Worm (Caenorhabditis elegans) whole organism, young adult: Measurements from ENCODE around the gene F08F1.4.

ENCODE experiments used
- B0261.1 ChIP-seq: sonication (generic microtip); optimal IDR thresholded peaks from 2 replicates; lab custom pipeline; 2016; ENCODE audit warnings: mild to moderate bottlenecking, missing genetic modification characterization, moderate library complexity, missing compliant biosample characterization
- B0336.3 ChIP-seq: fragments of 200-800 bp; sonication (Bioruptor generic); IDR thresholded peaks from 2 replicates; pipeline ENCODE4 v1.3.6; 2022; ENCODE audit warnings: missing genetic modification characterization, missing compliant biosample characterization
- F10E7.11 ChIP-seq: sonication (generic microtip); optimal IDR thresholded peaks from 2 replicates; lab custom pipeline; 2017; ENCODE audit warnings: mild to moderate bottlenecking, missing genetic modification characterization, moderate library complexity, missing compliant biosample characterization
- F23B12.7 ChIP-seq: sonication (generic microtip); optimal IDR thresholded peaks from 2 replicates; lab custom pipeline; 2017; ENCODE audit warnings: missing genetic modification characterization, mild to moderate bottlenecking, missing compliant biosample characterization, antibody characterized with exemption, moderate library complexity; ENCODE audit not compliant: insufficient read depth
- F33H1.4 ChIP-seq: fragments of 200-800 bp; sonication (Bioruptor generic); IDR thresholded peaks from 2 replicates; pipeline ENCODE4 v1.3.6; 2022; ENCODE audit warnings: missing genetic modification reagents, missing genetic modification characterization, missing compliant biosample characterization
- F49E8.2 ChIP-seq: sonication (generic microtip); optimal IDR thresholded peaks from 3 replicates; lab custom pipeline; 2017; ENCODE audit warnings: missing genetic modification characterization, mild to moderate bottlenecking, missing compliant biosample characterization, antibody characterized with exemption, moderate library complexity; ENCODE audit not compliant: insufficient read depth
- F55B11.4 ChIP-seq: sonication (generic microtip); optimal IDR thresholded peaks from 2 replicates; lab custom pipeline; 2016; ENCODE audit warnings: missing compliant biosample characterization, missing genetic modification characterization, borderline replicate concordance; ENCODE audit not compliant: insufficient read depth
- athp-1 ChIP-seq: sonication (generic microtip); optimal IDR thresholded peaks from 2 replicates; lab custom pipeline; 2017; ENCODE audit warnings: mild to moderate bottlenecking, missing genetic modification characterization, missing compliant biosample characterization
- attf-3 ChIP-seq: fragments of 200-800 bp; sonication (Bioruptor generic); conservative IDR thresholded peaks from 2 replicates; pipeline ENCODE4 v1.3.6; 2022; ENCODE audit warnings: missing genetic modification reagents, missing genetic modification characterization, missing compliant biosample characterization
- attf-5 ChIP-seq: fragments of 200-800 bp; sonication (Bioruptor generic); optimal IDR thresholded peaks from 2 replicates; lab custom pipeline; 2018; ENCODE audit warnings: mild to moderate bottlenecking, missing genetic modification characterization, missing compliant biosample characterization
- attf-6 ChIP-seq: fragments of 200-800 bp; sonication (Bioruptor generic); IDR thresholded peaks from 2 replicates; pipeline ENCODE4 v1.3.6; 2022; ENCODE audit warnings: missing genetic modification reagents, missing genetic modification characterization, missing compliant biosample characterization
- bed-1 ChIP-seq: fragments of 200-800 bp; sonication (Bioruptor generic); IDR thresholded peaks from 2 replicates; pipeline ENCODE4 v1.3.6; 2022; ENCODE audit warnings: missing genetic modification reagents, missing genetic modification characterization, missing compliant biosample characterization
- ceh-100 ChIP-seq: fragments of 200-800 bp; sonication (Bioruptor generic); IDR thresholded peaks from 2 replicates; pipeline ENCODE4 v1.3.6; 2022; ENCODE audit warnings: missing genetic modification reagents, missing genetic modification characterization, missing compliant biosample characterization
- dpl-1 ChIP-seq: fragments of 150-350 bp; optimal IDR thresholded peaks from 2 replicates; lab custom pipeline; 2014; ENCODE audit warnings: missing biosample characterization, missing genetic modification reagents, missing genetic modification characterization
- ets-4 ChIP-seq: fragments of 200-800 bp; sonication (Bioruptor generic); optimal IDR thresholded peaks from 2 replicates; lab custom pipeline; 2018; ENCODE audit warnings: mild to moderate bottlenecking, missing genetic modification characterization, missing compliant biosample characterization
- gei-17 ChIP-seq: fragments of 200-800 bp; sonication (Bioruptor generic); optimal IDR thresholded peaks from 2 replicates; lab custom pipeline; 2018; ENCODE audit warnings: mild to moderate bottlenecking, missing genetic modification characterization, missing compliant biosample characterization
- hsf-1 ChIP-seq: fragments of 200-800 bp; sonication (Bioruptor generic); IDR thresholded peaks from 2 replicates; pipeline ENCODE4 v1.3.6; 2022; ENCODE audit warnings: missing genetic modification reagents, missing genetic modification characterization, missing compliant biosample characterization
- lin-40 ChIP-seq: sonication (generic microtip); optimal IDR thresholded peaks from 2 replicates; lab custom pipeline; 2016; ENCODE audit warnings: missing genetic modification characterization, mild to moderate bottlenecking, missing compliant biosample characterization, missing genotype, missing genetic modification reagents
- lsy-27 ChIP-seq: sonication (generic microtip); optimal IDR thresholded peaks from 2 replicates; lab custom pipeline; 2017; ENCODE audit warnings: missing genetic modification characterization, mild to moderate bottlenecking, missing compliant biosample characterization, antibody characterized with exemption, missing genotype, borderline replicate concordance; ENCODE audit not compliant: insufficient read depth
- madf-8 ChIP-seq: fragments of 200-800 bp; sonication (Bioruptor generic); conservative IDR thresholded peaks from 2 replicates; pipeline ENCODE4 v1.3.6; 2022; ENCODE audit warnings: missing genetic modification reagents, missing genetic modification characterization, missing compliant biosample characterization
- nhr-179 ChIP-seq: sonication (generic microtip); optimal IDR thresholded peaks from 2 replicates; lab custom pipeline; 2016; ENCODE audit warnings: mild to moderate bottlenecking, missing genetic modification characterization, missing compliant biosample characterization
- nhr-27 ChIP-seq: fragments of 200-800 bp; sonication (Bioruptor generic); optimal IDR thresholded peaks from 2 replicates; lab custom pipeline; 2018; ENCODE audit warnings: mild to moderate bottlenecking, missing genetic modification characterization, moderate library complexity, missing compliant biosample characterization
- nhr-80 ChIP-seq: sonication (generic microtip); optimal IDR thresholded peaks from 2 replicates; lab custom pipeline; 2016; ENCODE audit warnings: missing genetic modification characterization, missing compliant biosample characterization
- pha-4 ChIP-seq: fragments of 150-350 bp; sonication (generic microtip); optimal IDR thresholded peaks from 2 replicates; lab custom pipeline; 2014; ENCODE audit warnings: missing biosample characterization, missing genetic modification reagents, missing genetic modification characterization
- rpc-1 ChIP-seq, 2 experiments: fragments of 150-350 bp in 1 of 2; sonication (generic microtip) in 1 of 2; optimal IDR thresholded peaks; 2 replicates each; lab custom pipeline; 2014 to 2018; ENCODE audit warnings: missing biosample characterization in 1 of 2, missing genetic modification characterization in 1 of 2, missing genetic modification reagents in 1 of 2, missing genotype in 1 of 2
- sea-2 ChIP-seq: fragments of 200-800 bp; sonication (Bioruptor generic); IDR thresholded peaks from 2 replicates; pipeline ENCODE4 v1.3.6; 2022; ENCODE audit warnings: missing genetic modification characterization, missing compliant biosample characterization
- snpc-4 ChIP-seq, 5 experiments: fragments of 150-350 bp in 1 of 5; sonication (generic microtip) in 4 of 5; optimal IDR thresholded peaks; 2 replicates each; lab custom pipeline; 2014 to 2018; ENCODE audit warnings: missing genetic modification characterization in 5 of 5, missing biosample characterization in 3 of 5, antibody characterized with exemption in 2 of 5, mild to moderate bottlenecking in 2 of 5, missing compliant biosample characterization in 2 of 5, missing genotype in 2 of 5, moderate library complexity in 2 of 5, missing genetic modification reagents in 1 of 5
- tlf-1 ChIP-seq: fragments of 200-800 bp; sonication (Bioruptor generic); optimal IDR thresholded peaks from 2 replicates; lab custom pipeline; 2018; ENCODE audit warnings: mild to moderate bottlenecking, missing genetic modification characterization, missing compliant biosample characterization
- xnd-1 ChIP-seq: sonication (generic microtip); optimal IDR thresholded peaks from 2 replicates; lab custom pipeline; 2016; ENCODE audit warnings: missing genotype, missing genetic modification reagents, missing genetic modification characterization, missing compliant biosample characterization
- ztf-3 ChIP-seq: fragments of 200-800 bp; sonication (Bioruptor generic); optimal IDR thresholded peaks from 2 replicates; lab custom pipeline; 2018; ENCODE audit warnings: mild to moderate bottlenecking, missing genetic modification characterization, missing compliant biosample characterization
- ztf-6 ChIP-seq: fragments of 200-800 bp; sonication (Bioruptor generic); IDR thresholded peaks from 2 replicates; pipeline ENCODE4 v1.3.6; 2022; ENCODE audit warnings: missing genetic modification reagents, missing genetic modification characterization, missing compliant biosample characterization

The F08F1.4 gene

ce11 chrX:8444922-8445321 lies 31.7 kb downstream of the F08F1.4 start:
- TF ChIP-seq xnd-1 (tag; lab: Kevin White, UChicago) (no peak), B0336.3 (GFP tag; lab: Robert Waterston, UW) (no peak)

- TF ChIP-seq lin-40 (tag; lab: Kevin White, UChicago) (no peak), ztf-3 (GFP tag; lab: Kevin White, UChicago) (no peak), attf-6 (GFP tag; lab: Robert Waterston, UW) (no peak), hsf-1 (GFP tag; lab: Robert Waterston, UW) (no peak), F10E7.11 (tag; lab: Kevin White, UChicago) (no peak), nhr-80 (no peak), snpc-4 (GFP tag; optimal IDR thresholded peaks at IDR 0.05; lab: Kevin White, UChicago) (no peak), snpc-4 (tag; optimal IDR thresholded peaks at IDR 0.05; lab: Kevin White, UChicago) (no peak), F49E8.2 (tag; lab: Kevin White, UChicago) (no peak), B0261.1 (tag; lab: Kevin White, UChicago) (no peak), attf-5 (GFP tag; lab: Kevin White, UChicago) (no peak), lsy-27 (tag; lab: Kevin White, UChicago) (no peak), bed-1 (no peak), madf-8 (no peak), ztf-6 (GFP tag; lab: Robert Waterston, UW) (no peak), F55B11.4 (tag; lab: Kevin White, UChicago) (no peak), athp-1 (no peak), nhr-27 (no peak), sea-2 (GFP tag; lab: Robert Waterston, UW) (no peak), nhr-179 (tag; lab: Kevin White, UChicago) (no peak)
Measured at ce11 chrX:8446108-8446507, 32.9 kb downstream of the F08F1.4 start, which contains the start of gene F16F9.1. Gene F16F9.1, plus strand, starts transcription at chrX:8446408.

- TF ChIP-seq B0336.3 (GFP tag; lab: Robert Waterston, UW) (no peak), dpl-1 (GFP tag; lab: Kevin White, UChicago) (no peak), attf-3 (GFP tag; lab: Robert Waterston, UW) (no peak), pha-4 (tag; lab: Kevin White, UChicago) (no peak), F23B12.7 (tag; lab: Kevin White, UChicago) (no peak)
Measured at ce11 chrX:8455590-8456166, 42.4 kb downstream of the F08F1.4 start, which contains the start of gene dpy-6. Gene dpy-6, minus strand, starts transcription at chrX:8455640.

- no peak for TF ChIP-seq tlf-1 (GFP tag; lab: Kevin White, UChicago)
- TF ChIP-seq rpc-1 (optimal IDR thresholded peaks at IDR 0.05; lab: Kevin White, UChicago) = no peak
- TF ChIP-seq rpc-1 (tag; optimal IDR thresholded peaks at IDR 0.05; lab: Kevin White, UChicago) = no peak
- no peak for TF ChIP-seq F33H1.4 (GFP tag; lab: Robert Waterston, UW)
- TF ChIP-seq ceh-100 = no peak
- TF ChIP-seq ets-4 (GFP tag; lab: Kevin White, UChicago) = no peak
- no peak for TF ChIP-seq gei-17 (GFP tag; lab: Kevin White, UChicago)
Measured at ce11 chrX:8457314-8457713, 44.1 kb downstream of the F08F1.4 start, which contains the start of gene F16F9.3. Gene F16F9.3, plus strand, starts transcription at chrX:8457614.
